Fruit fly (Drosophila melanogaster): ENCODE results near the gene Akt.

Gene Akt

DNA sequence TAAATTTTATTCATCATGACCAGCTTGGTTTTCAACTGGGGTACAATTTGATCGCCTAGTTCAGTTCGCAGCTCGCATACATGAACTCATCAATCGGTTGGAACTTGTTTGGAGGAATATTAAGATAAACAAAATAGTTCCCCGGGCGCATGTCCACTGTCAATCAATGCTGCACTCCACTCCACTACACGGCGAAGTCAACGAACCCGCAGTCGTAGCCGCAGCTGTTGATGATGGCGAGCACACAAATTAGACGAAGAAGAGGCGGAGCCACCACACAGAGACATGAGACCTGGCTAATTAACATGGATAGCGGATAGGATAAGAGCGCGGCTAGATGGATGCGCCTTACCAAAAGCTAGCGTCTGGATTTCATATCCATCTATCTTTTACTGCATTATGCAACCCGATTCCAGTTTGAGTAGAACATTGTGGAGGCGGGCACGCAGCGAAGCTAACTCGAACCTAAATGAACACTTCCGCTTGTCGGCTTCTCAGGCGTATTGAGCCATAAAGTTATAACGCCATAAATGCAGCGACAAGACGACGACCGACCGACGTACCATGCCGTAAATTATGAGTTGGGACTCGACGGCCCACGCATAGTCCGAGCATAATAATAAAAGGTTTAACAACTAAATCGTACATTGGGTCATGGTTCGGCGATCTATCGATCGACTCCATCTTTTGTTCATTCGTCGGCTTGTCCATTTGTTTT lies 7.0 kb upstream of the Akt start:
- TF ChIP-seq CTCF (optimal IDR thresholded peaks at IDR 0.05) = no peak
- no peak for TF ChIP-seq CG8478 (optimal IDR thresholded peaks at IDR 0.05)

DNA sequence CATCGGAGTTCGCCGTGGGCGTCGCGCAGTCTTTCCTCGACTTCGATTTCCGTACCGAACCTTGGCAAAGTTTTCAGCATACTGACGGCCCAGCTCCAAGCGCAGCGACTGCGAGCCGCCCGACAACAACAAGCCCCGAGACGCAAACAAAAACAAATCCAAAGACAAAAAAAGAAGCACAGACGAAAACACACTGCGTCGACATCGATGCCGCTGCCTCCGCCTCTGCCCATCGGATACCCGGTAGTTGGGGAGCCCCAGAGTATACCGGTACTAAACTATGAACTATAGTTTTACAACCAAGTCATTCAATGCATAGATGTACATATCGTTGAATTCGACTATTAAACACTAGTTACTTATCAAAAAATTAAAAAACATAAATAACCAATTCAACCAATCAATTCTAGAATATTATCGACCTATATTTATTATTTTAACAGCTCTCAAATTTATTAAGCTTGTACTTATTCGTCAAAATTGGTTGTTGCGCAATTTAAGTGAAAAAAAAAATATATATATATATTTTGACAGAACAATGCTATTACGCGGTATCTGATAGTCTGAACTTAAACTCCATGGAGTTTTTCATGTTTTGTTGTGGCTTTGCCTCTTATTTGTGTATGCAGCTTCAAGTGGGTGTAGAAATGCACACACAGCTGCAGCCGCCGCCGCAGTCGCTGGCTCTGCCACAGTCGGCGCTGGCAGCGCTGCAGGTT lies 4.9 kb upstream of the Akt start:
- no peak for TF ChIP-seq CG8478 (optimal IDR thresholded peaks at IDR 0.05)
- TF ChIP-seq CTCF (optimal IDR thresholded peaks at IDR 0.05) = no peak

DNA sequence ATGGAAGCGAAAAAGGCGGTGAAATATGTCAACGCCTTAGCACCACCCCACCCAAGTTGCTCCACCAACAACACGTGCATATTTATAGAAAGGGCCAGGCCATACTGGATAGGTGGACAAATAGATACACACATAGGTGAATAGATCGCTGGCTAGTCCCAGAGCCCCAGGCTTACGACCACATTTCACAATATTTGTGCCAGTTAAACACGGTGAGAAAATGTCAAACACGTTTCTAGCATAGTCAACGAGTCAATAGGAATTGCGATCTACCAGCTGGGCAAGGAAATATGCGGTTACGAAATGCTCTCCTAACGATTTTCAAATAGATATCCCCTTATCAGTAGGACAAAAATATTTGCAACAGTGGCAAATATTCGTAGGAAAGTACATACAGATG lies 4.1 kb upstream of the Akt start:
- TF ChIP-seq CTCF (optimal IDR thresholded peaks at IDR 0.05) (no peak), CG8478 (optimal IDR thresholded peaks at IDR 0.05) (no peak)

DNA sequence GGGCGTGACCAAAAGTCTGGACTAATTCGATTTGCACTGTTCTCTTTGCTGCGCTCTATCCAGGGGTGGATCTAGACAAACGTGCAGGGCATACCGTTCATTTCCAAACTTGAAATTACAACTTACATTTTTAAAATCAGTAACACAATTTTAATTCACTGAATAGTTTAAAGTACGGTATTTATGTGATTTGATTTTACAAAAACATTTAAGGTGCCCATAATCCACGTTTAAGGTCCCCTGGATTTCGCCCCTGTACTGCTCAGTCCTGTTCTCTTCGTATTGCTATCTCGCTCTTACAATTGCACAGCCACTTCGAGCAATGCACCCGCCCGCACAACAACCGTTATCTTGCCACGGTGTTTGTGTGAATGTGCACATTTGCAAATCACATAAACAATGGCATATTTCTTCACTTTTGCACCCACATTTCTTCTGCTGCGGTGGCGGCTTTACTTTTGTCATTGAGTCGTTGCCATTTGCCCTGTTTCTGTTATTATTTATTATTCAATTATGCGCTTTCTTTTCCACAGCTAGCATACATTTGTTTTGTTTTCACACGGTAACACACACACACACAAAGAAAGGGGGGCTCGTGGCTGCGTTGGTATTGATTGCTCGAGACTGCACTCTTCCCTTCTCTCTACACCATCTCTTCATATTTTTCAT lies 1.2 kb upstream of the Akt start:
- TF ChIP-seq CTCF (optimal IDR thresholded peaks at IDR 0.05) (no peak), CG8478 (optimal IDR thresholded peaks at IDR 0.05) (no peak)

DNA sequence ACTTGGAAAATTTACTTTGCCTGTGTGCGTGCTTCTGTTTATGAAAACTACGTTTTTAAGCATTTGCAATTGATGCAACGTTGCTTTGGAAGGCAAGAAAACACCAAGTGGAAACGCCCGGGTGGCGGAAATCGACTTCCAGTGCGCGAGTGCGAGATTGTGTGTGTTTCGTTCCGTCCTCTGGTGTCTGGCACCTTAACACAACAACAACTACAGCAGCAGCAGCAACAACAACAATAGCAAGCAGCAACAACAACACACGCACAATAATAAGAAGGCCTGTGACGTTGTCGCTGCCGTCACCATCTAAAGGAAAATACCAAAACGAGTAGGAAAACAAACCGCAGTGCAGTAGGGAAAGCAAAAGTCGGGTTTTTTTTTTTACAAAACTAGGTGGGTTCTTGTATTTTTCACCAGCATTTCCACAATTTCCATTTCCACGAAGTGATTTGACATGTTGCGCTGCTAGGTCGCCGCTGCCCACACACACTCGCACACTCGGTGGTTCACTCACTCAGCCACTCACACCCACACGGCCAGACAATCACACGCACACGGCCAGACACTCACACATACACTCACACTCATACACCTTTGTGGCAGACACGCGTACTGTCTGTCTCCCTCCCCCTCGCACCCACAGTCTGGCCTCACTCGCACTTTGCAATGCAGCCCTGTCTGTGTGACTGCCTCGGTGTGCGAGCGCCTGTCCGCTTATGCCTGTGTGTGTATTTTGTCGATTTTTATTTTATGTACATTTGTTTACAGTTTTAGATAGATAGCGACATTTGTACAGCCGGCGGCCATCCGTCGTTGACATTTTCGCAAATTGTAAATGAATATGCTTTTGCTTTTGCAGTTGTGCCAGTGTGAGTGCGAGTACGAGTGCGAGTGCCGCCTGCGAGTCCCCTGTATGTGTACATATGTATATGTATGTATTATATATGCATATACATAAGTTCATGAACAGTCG lies 526 bp downstream of the Akt start:
- TF ChIP-seq CG8478 (optimal IDR thresholded peaks at IDR 0.05) (peak; percentile 78), CTCF (optimal IDR thresholded peaks at IDR 0.05) (no peak)

DNA sequence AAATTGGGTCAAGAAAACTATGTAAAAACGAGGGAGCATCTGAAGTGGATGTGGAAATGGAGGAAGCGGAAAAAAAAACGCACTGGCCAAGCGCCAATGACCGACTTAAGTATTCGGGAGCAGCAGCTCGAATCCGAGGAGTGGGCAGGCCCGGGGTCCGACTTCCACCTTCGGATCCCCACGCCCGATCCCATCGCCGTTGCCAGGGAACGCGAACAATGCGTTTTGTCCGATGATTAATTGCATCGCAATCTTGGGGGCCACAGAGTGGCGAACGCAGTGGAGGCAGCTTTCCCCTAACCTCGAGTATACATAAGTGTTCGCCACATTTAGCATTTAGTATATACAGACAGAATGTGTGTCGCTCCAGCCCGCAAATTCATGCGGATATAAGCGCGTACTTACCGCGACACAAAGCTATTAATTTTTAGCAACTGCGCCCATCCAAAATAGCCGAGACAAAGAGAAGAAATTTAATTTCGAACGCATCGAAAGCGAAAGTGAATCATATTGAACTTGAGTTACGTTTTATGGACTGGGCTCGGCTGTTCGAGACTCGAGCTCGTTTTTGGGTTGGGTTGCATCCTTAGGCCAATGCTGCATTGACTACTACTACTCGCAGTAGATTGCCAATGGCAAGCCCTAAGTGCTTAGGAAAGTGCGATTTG lies 6.9 kb downstream of the Akt start:
- no peak for TF ChIP-seq CG8478 (optimal IDR thresholded peaks at IDR 0.05)

DNA sequence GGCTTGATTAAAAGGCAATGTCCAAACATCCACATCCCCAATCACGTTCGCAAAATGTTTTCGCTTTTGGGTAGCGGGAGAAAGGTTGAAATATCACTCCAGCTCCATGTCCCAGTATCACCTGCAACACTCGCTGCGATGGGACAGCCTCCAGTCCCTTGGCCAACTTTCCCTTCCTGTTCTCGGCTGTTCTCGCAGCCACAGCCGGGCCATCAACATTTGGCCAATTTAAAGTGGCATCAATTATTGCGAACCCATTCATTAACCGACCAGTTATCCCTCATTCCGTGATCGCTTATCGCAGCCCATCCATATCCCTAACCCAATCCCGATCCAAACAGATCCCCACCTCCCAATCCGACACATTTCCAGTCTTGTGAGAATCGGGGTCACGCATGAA lies 14.1 kb downstream of the Akt start:
- TF ChIP-seq CG8478 (optimal IDR thresholded peaks at IDR 0.05) = no peak
- no peak for TF ChIP-seq CTCF (optimal IDR thresholded peaks at IDR 0.05)

DNA sequence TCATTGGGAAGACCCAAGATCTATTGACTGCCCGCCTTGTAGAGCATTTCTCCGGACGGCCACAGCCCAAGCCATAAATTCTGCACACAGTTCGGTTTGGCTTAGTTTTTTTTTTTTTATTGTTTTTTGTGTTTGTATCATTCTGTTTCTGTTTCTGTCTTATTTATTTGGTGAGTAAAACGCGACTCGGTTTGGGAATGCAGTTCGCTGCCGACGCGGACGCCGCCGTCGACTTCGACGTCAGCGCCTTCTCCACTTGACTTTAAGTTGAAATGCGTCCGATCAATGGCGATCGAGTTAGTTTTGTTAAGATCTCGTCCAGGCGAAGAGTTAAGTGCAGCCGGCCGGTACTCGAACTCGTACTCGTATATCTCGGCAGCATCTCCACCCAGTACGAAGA lies 16.8 kb downstream of the Akt start, which contains the start of gene Sb:
TSS of gene Sb (plus strand) at position 301 of the 400 bp plus-strand sequence.
- TF ChIP-seq CG8478 (optimal IDR thresholded peaks at IDR 0.05) = no peak
- no peak for TF ChIP-seq CTCF (optimal IDR thresholded peaks at IDR 0.05)

DNA sequence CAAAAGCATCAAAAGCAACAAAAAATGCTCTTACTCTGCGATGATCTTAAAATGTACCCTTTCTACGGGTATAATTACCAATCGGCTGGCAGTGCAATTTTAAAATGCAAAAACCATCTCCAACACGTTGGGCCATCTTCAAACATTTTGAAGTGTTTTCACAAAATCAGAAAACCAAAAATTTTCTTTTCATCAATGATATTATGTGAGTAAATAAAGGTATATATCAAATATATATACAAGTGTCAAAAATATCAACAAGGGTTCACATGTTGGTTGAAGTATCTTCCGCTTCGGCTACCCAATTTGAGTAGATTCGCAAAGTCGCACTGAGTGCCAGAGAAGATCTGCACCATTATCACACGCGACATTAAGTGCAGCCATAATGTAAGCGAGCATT lies 18.3 kb downstream of the Akt start:
- TF ChIP-seq CG8478 (optimal IDR thresholded peaks at IDR 0.05) (no peak), CTCF (optimal IDR thresholded peaks at IDR 0.05) (no peak)

DNA sequence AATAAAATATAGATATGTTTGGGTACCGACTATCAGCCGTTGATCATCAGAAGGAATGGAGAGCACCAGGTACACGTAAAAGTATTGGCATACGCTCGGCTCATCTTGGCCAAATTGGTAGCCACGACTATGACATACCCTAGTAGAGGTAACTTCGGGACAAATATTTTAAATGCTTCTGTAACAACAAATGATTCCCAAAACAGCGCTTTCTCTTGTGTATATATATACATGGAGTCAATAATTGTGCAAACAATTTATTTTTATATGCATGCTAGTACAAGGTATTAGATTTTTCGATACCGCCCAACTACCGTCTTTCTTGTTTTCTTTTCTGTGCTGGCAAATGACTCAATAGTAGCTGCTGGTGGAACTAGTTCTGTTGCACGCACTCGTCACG lies 20.4 kb downstream of the Akt start:
- TF ChIP-seq CTCF (optimal IDR thresholded peaks at IDR 0.05) (no peak), CG8478 (optimal IDR thresholded peaks at IDR 0.05) (no peak)

DNA sequence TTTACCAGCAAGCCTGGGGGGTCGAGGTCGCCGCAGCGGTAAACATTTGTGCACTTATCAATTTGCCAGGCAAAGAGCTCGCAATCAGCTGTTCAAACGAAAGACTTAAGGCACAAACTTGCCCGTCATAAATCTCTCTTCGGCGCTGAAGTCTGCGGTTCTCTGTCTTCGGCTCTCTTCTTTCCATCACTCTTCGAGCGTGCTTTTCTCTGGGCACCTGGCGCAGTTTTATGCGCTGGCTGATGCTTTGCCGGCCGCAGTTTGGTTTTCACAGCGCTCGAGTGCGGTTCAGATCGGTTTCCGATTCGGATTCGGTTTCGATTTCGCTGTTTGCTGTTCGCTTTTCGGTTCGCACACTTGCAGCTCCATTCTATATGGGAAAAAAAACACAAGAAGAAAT lies 29.4 kb downstream of the Akt start:
- TF ChIP-seq CG8478 (optimal IDR thresholded peaks at IDR 0.05) (no peak), CTCF (optimal IDR thresholded peaks at IDR 0.05) (no peak)

DNA sequence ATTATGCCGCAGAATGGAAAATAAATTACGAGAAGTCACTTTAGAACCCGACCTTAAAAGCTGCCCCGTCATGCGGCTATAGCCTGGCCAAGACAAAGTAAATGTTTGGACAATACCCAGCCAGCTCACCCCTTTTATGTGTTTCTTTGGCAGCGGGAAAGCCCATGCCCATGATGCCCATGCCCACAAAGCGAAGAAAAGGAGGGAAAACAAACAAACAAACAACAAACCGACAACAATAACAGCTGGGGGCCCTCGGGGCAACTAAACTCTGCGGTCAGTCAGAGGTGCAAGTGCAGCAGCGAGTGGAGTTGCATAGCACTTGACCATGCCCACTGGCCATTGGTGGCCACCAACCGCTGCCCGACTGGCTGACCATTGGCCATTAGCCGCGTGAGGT lies 36.6 kb downstream of the Akt start:
- no peak for TF ChIP-seq CTCF (optimal IDR thresholded peaks at IDR 0.05)
- TF ChIP-seq CG8478 (optimal IDR thresholded peaks at IDR 0.05) = no peak

DNA sequence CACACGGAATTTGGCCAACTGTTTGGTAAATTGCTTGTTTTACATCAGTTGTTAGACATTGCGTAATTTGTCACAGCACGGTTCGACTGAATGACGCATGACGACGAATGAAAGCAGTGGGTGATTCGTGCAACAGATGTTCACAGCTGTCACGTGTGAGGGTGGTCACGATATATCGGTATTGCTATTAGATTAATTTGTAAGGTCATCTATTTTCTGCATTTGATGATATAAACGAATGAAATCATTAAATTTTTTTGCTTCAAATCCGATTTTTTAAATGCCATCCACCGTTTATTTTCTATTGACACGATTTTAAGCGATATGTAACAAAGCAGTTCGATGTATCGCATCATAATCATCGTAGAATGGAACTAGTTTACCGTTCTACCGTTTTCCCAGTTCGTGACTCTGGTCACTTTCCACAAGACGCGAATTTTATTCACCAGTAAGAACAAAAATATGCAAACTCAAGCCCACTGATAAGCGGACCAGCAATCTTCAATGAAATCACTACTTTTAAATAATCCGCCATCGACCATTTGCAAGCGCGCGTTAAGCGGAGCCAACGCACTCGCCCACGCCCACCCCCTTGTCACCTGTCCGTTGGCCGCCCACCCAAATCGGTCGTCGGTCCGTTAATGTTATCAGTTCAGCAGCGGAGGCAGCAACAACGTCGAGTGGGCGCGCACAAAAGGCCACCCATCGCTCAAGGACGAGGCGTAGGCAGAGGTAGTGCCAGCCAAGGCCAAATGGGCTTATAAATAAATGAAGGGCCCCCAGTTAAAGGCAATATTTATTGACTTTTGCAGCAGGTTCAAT lies 47.8 kb downstream of the Akt start, which contains the start of the genes Mic26-27 and CG5916:
TSS of gene Mic26-27 (minus strand) at position 224 of the 822 bp plus-strand sequence.
TSS of gene CG5916 (plus strand) at position 398 of the 822 bp plus-strand sequence.
- TF ChIP-seq CG8478 (optimal IDR thresholded peaks at IDR 0.05) (no peak), CTCF (optimal IDR thresholded peaks at IDR 0.05) (peak; percentile 0 to 16)

Data from S2 (cell line).